Worm (Caenorhabditis elegans) whole organism, mixed stage, embryonic: ENCODE data around the gene erl-1.

Experiments
- M03D4.4 ChIP-seq: sonication (generic microtip); optimal IDR thresholded peaks from 2 replicates; lab custom pipeline; 2017; ENCODE audit warnings: mild to moderate bottlenecking, missing genetic modification characterization, missing compliant biosample characterization
- bed-3 ChIP-seq: fragments of 200-800 bp; sonication (Bioruptor generic); optimal IDR thresholded peaks from 3 replicates; lab custom pipeline; 2018; ENCODE audit warnings: mild to moderate bottlenecking, missing genetic modification characterization, moderate library complexity, missing compliant biosample characterization
- blmp-1 ChIP-seq: fragments of 150-350 bp; optimal IDR thresholded peaks from 2 replicates; lab custom pipeline; 2014; ENCODE audit warnings: missing biosample characterization, missing genetic modification characterization
- ceh-39 ChIP-seq: fragments of 150-350 bp; optimal IDR thresholded peaks from 2 replicates; lab custom pipeline; 2014; ENCODE audit warnings: missing biosample characterization, missing genetic modification characterization
- ceh-43 ChIP-seq: fragments of 200-800 bp; sonication (Bioruptor generic); optimal IDR thresholded peaks from 2 replicates; lab custom pipeline; 2018; ENCODE audit warnings: mild to moderate bottlenecking, missing genetic modification characterization, moderate library complexity, missing compliant biosample characterization
- ceh-83 ChIP-seq: fragments of 200-800 bp; sonication (Bioruptor generic); optimal IDR thresholded peaks from 2 replicates; lab custom pipeline; 2018; ENCODE audit warnings: mild to moderate bottlenecking, missing genetic modification characterization, missing compliant biosample characterization
- ces-1 ChIP-seq: fragments of 150-350 bp; optimal IDR thresholded peaks from 2 replicates; lab custom pipeline; 2014; ENCODE audit warnings: missing biosample characterization, missing genetic modification reagents, missing genetic modification characterization
- cnd-1 ChIP-seq: fragments of 200-800 bp; sonication (Bioruptor generic); optimal IDR thresholded peaks from 2 replicates; lab custom pipeline; 2018; ENCODE audit warnings: mild to moderate bottlenecking, missing genetic modification characterization, missing compliant biosample characterization
- drap-1 ChIP-seq: fragments of 200-800 bp; sonication (Bioruptor generic); optimal IDR thresholded peaks from 3 replicates; lab custom pipeline; 2018; ENCODE audit warnings: mild to moderate bottlenecking, missing genetic modification characterization, missing compliant biosample characterization
- elt-1 ChIP-seq: sonication (generic microtip); optimal IDR thresholded peaks from 2 replicates; lab custom pipeline; 2017; ENCODE audit warnings: missing genetic modification characterization, mild to moderate bottlenecking, missing compliant biosample characterization, antibody characterized with exemption, moderate library complexity, borderline replicate concordance; ENCODE audit not compliant: insufficient read depth
- elt-3 ChIP-seq: fragments of 150-350 bp; optimal IDR thresholded peaks from 2 replicates; lab custom pipeline; 2014; ENCODE audit warnings: missing biosample characterization, missing genetic modification characterization
- flh-1 ChIP-seq: fragments of 200-800 bp; sonication (Bioruptor generic); optimal IDR thresholded peaks from 2 replicates; lab custom pipeline; 2018; ENCODE audit warnings: mild to moderate bottlenecking, missing genetic modification characterization, moderate library complexity, missing compliant biosample characterization
- hlh-1 ChIP-seq: fragments of 150-350 bp; optimal IDR thresholded peaks from 2 replicates; lab custom pipeline; 2014; ENCODE audit warnings: missing biosample characterization, missing genetic modification reagents, missing genetic modification characterization
- lin-13 ChIP-seq: fragments of 150-350 bp; optimal IDR thresholded peaks from 2 replicates; lab custom pipeline; 2014; ENCODE audit warnings: missing biosample characterization, missing genetic modification characterization
- lin-32 ChIP-seq: fragments of 200-800 bp; sonication (Bioruptor generic); optimal IDR thresholded peaks from 2 replicates; lab custom pipeline; 2018; ENCODE audit warnings: mild to moderate bottlenecking, missing genetic modification characterization, missing compliant biosample characterization
- lsy-2 ChIP-seq: fragments of 150-350 bp; optimal IDR thresholded peaks from 2 replicates; lab custom pipeline; 2014; ENCODE audit warnings: missing biosample characterization, missing genetic modification characterization
- mab-5 ChIP-seq: fragments of 150-350 bp; optimal IDR thresholded peaks from 2 replicates; lab custom pipeline; 2014; ENCODE audit warnings: missing biosample characterization, missing genetic modification characterization
- mep-1 ChIP-seq: fragments of 150-350 bp; optimal IDR thresholded peaks from 2 replicates; lab custom pipeline; 2017; ENCODE audit warnings: missing biosample characterization, missing genetic modification reagents, missing genetic modification characterization, inconsistent platforms
- mls-2 ChIP-seq: sonication (generic microtip); optimal IDR thresholded peaks from 2 replicates; lab custom pipeline; 2016; ENCODE audit warnings: mild to moderate bottlenecking, missing genetic modification characterization, moderate library complexity, missing compliant biosample characterization
- nhr-12 ChIP-seq: fragments of 150-350 bp; optimal IDR thresholded peaks from 2 replicates; lab custom pipeline; 2014; ENCODE audit warnings: missing biosample characterization, missing genetic modification characterization
- nhr-2 ChIP-seq: fragments of 150-350 bp; optimal IDR thresholded peaks from 2 replicates; lab custom pipeline; 2014; ENCODE audit warnings: missing biosample characterization, missing genetic modification characterization
- nhr-237 ChIP-seq: fragments of 150-350 bp; optimal IDR thresholded peaks from 2 replicates; lab custom pipeline; 2014; ENCODE audit warnings: missing biosample characterization, missing genetic modification characterization
- nhr-28 ChIP-seq: fragments of 150-350 bp; optimal IDR thresholded peaks from 2 replicates; lab custom pipeline; 2014; ENCODE audit warnings: missing biosample characterization, missing genetic modification characterization
- nhr-76 ChIP-seq: sonication (generic microtip); optimal IDR thresholded peaks from 2 replicates; lab custom pipeline; 2017; ENCODE audit warnings: missing biosample characterization, missing genetic modification characterization
- pha-4 ChIP-seq: fragments of 150-350 bp; optimal IDR thresholded peaks from 2 replicates; lab custom pipeline; 2018; ENCODE audit warnings: missing biosample characterization, missing genetic modification reagents, missing genetic modification characterization
- snpc-4 ChIP-seq: fragments of 150-350 bp; optimal IDR thresholded peaks from 2 replicates; lab custom pipeline; 2014; ENCODE audit warnings: missing biosample characterization, missing genetic modification characterization
- sptf-1 ChIP-seq: sonication (generic microtip); optimal IDR thresholded peaks from 2 replicates; lab custom pipeline; 2017; ENCODE audit warnings: mild to moderate bottlenecking, missing genetic modification characterization, moderate library complexity, missing compliant biosample characterization
- tbx-8 ChIP-seq: fragments of 200-800 bp; sonication (Bioruptor generic); optimal IDR thresholded peaks from 2 replicates; lab custom pipeline; 2018; ENCODE audit warnings: mild to moderate bottlenecking, missing genetic modification characterization, moderate library complexity, missing compliant biosample characterization
- unc-120 ChIP-seq: sonication (generic microtip); optimal IDR thresholded peaks from 2 replicates; lab custom pipeline; 2017; ENCODE audit warnings: missing genetic modification characterization, missing compliant biosample characterization; ENCODE audit not compliant: poor library complexity, severe bottlenecking
- unc-39 ChIP-seq: fragments of 150-350 bp; optimal IDR thresholded peaks from 2 replicates; lab custom pipeline; 2014; ENCODE audit warnings: missing biosample characterization, missing genetic modification characterization
- unc-62 ChIP-seq: fragments of 150-350 bp; optimal IDR thresholded peaks from 2 replicates; lab custom pipeline; 2014; ENCODE audit warnings: missing biosample characterization, missing genetic modification reagents, missing genetic modification characterization
- zip-8 ChIP-seq: fragments of 150-350 bp; optimal IDR thresholded peaks from 2 replicates; lab custom pipeline; 2014; ENCODE audit warnings: missing biosample characterization, missing genetic modification characterization
- ztf-11 ChIP-seq: fragments of 150-350 bp; optimal IDR thresholded peaks from 2 replicates; lab custom pipeline; 2014; ENCODE audit warnings: missing biosample characterization, missing genetic modification characterization

Gene erl-1

ce11 chrIV:12275892-12276291 lies 11.8 kb upstream of the erl-1 start, which contains the start of gene vps-8:
Gene vps-8, minus strand, starts transcription at chrIV:12275992.
- TF ChIP-seq unc-62 (GFP tag; lab: Kevin White, UChicago) (no peak), nhr-76 (tag; lab: Kevin White, UChicago) (no peak), lin-13 (tag; lab: Kevin White, UChicago) (no peak), elt-3 (tag; lab: Kevin White, UChicago) (no peak), mab-5 (tag; lab: Kevin White, UChicago) (no peak), drap-1 (GFP tag; lab: Kevin White, UChicago) (no peak), nhr-12 (no peak), unc-120 (no peak), ces-1 (GFP tag; lab: Kevin White, UChicago) (no peak), ztf-11 (tag; lab: Kevin White, UChicago) (no peak), ceh-83 (GFP tag; lab: Kevin White, UChicago) (no peak), sptf-1 (tag; lab: Kevin White, UChicago) (no peak), flh-1 (GFP tag; lab: Kevin White, UChicago) (no peak), nhr-2 (tag; lab: Kevin White, UChicago) (no peak), blmp-1 (tag; lab: Kevin White, UChicago) (no peak), unc-39 (tag; lab: Kevin White, UChicago) (no peak), ceh-39 (tag; lab: Kevin White, UChicago) (no peak)

- no peak for TF ChIP-seq pha-4
- TF ChIP-seq mls-2 (tag; lab: Kevin White, UChicago), result no peak
- no peak for TF ChIP-seq drap-1 (GFP tag; lab: Kevin White, UChicago)
- TF ChIP-seq mab-5 (tag; lab: Kevin White, UChicago), result no peak
- no peak for TF ChIP-seq snpc-4
- TF ChIP-seq ceh-43, result no peak
- no peak for TF ChIP-seq sptf-1 (tag; lab: Kevin White, UChicago)
- TF ChIP-seq zip-8 (tag; lab: Kevin White, UChicago), result no peak
- no peak for TF ChIP-seq elt-1
- TF ChIP-seq nhr-2 (tag; lab: Kevin White, UChicago), result no peak
- TF ChIP-seq nhr-28 (tag; lab: Kevin White, UChicago), result no peak
- no peak for TF ChIP-seq lin-32 (GFP tag; lab: Kevin White, UChicago)
- TF ChIP-seq lsy-2 (tag; lab: Kevin White, UChicago), result no peak
- no peak for TF ChIP-seq unc-62 (GFP tag; lab: Kevin White, UChicago)
- no peak for TF ChIP-seq nhr-76 (tag; lab: Kevin White, UChicago)
- no peak for TF ChIP-seq elt-3 (tag; lab: Kevin White, UChicago)
- TF ChIP-seq ces-1 (GFP tag; lab: Kevin White, UChicago), result no peak
- TF ChIP-seq, all 35 proteins: peak for 0
Measured at ce11 chrIV:12278507-12278906, 9.2 kb upstream of the erl-1 start, which contains the start of the genes tag-335 and vkmt-1. Gene tag-335, minus strand, starts transcription at chrIV:12278594. Gene vkmt-1, plus strand, starts transcription at chrIV:12278725.

ce11 chrIV:12279340-12279739 lies 8.4 kb upstream of the erl-1 start, which contains the start of gene ltah-1.1:
Gene ltah-1.1, plus strand, starts transcription at chrIV:12279622.
- no peak for TF ChIP-seq zip-8 (tag; lab: Kevin White, UChicago)
- TF ChIP-seq flh-1 (GFP tag; lab: Kevin White, UChicago), result no peak

- no peak for TF ChIP-seq elt-1
- peak; percentile 3 for TF ChIP-seq ces-1 (GFP tag; lab: Kevin White, UChicago)
- TF ChIP-seq ceh-43, result peak; percentile 41
- peak; percentile 35 for TF ChIP-seq lsy-2 (tag; lab: Kevin White, UChicago)
- TF ChIP-seq nhr-237 (tag; lab: Kevin White, UChicago), result no peak
- TF ChIP-seq unc-62 (GFP tag; lab: Kevin White, UChicago), result no peak
Measured at ce11 chrIV:12282157-12282789, 5.5 kb upstream of the erl-1 start, which contains the start of the genes C42C1.12 and C42C1.19. Gene C42C1.12, minus strand, starts transcription at chrIV:12282207. Gene C42C1.19, plus strand, starts transcription at chrIV:12282739.

- TF ChIP-seq unc-62 (GFP tag; lab: Kevin White, UChicago) (no peak), zip-8 (tag; lab: Kevin White, UChicago) (no peak), blmp-1 (tag; lab: Kevin White, UChicago) (no peak), flh-1 (GFP tag; lab: Kevin White, UChicago) (no peak), lin-32 (GFP tag; lab: Kevin White, UChicago) (no peak)
Measured at ce11 chrIV:12282873-12283272, 4.9 kb upstream of the erl-1 start, which contains the start of gene hpo-12. Gene hpo-12, plus strand, starts transcription at chrIV:12283173.

ce11 chrIV:12289149-12289548 lies 1.4 kb downstream of the erl-1 start, which contains the start of gene C42C1.9:
Gene C42C1.9, plus strand, starts transcription at chrIV:12289449.
- TF ChIP-seq bed-3, result no peak
- no peak for TF ChIP-seq ces-1 (GFP tag; lab: Kevin White, UChicago)
- TF ChIP-seq tbx-8 (GFP tag; lab: Kevin White, UChicago), result no peak
- TF ChIP-seq M03D4.4 (tag; lab: Kevin White, UChicago), result no peak
- TF ChIP-seq cnd-1, result no peak
- TF ChIP-seq blmp-1 (tag; lab: Kevin White, UChicago), result no peak
- TF ChIP-seq hlh-1 (tag; lab: Kevin White, UChicago), result no peak
- TF ChIP-seq pha-4, result no peak
- no peak for TF ChIP-seq nhr-28 (tag; lab: Kevin White, UChicago)
- TF ChIP-seq flh-1 (GFP tag; lab: Kevin White, UChicago), result no peak
- no peak for TF ChIP-seq mep-1
- TF ChIP-seq mab-5 (tag; lab: Kevin White, UChicago), result no peak
- TF ChIP-seq mls-2 (tag; lab: Kevin White, UChicago), result no peak
- no peak for TF ChIP-seq nhr-2 (tag; lab: Kevin White, UChicago)
- no peak for TF ChIP-seq elt-3 (tag; lab: Kevin White, UChicago)
